Fruit fly (Drosophila melanogaster): ENCODE results near the gene CG32112.

CG32112 gene

dm6 chr3L:12692881-12693752, 48.4 kb upstream of the CG32112 start, which contains the start of gene mirr (continued):
- no peak for TF ChIP-seq CG12071 (GFP tag; optimal IDR thresholded peaks at IDR 0.05)
- no peak for TF ChIP-seq Stat92E (GFP tag; optimal IDR thresholded peaks at IDR 0.05)
- no peak for TF ChIP-seq ems (GFP tag; optimal IDR thresholded peaks at IDR 0.05)
- TF ChIP-seq Nf-YC (tag; optimal IDR thresholded peaks at IDR 0.05), result peak; percentile 100
- TF ChIP-seq CG12104 (GFP tag; optimal IDR thresholded peaks at IDR 0.05), result no peak
- no peak for TF ChIP-seq ind (GFP tag; optimal IDR thresholded peaks at IDR 0.05)
- TF ChIP-seq stwl (tag; optimal IDR thresholded peaks at IDR 0.05), result no peak
- TF ChIP-seq pnt (GFP tag; optimal IDR thresholded peaks at IDR 0.05), result no peak
- TF ChIP-seq CG5180 (GFP tag; optimal IDR thresholded peaks at IDR 0.05), result peak; percentile 62
- TF ChIP-seq Oli (tag; optimal IDR thresholded peaks at IDR 0.05), result no peak
- no peak for TF ChIP-seq H15 (GFP tag; IDR thresholded peaks at IDR 0.05)
- TF ChIP-seq Neu2 (GFP tag; optimal IDR thresholded peaks at IDR 0.05; ENCODE audit: borderline replicate concordance), result no peak
- no peak for TF ChIP-seq Sin3A (optimal IDR thresholded peaks at IDR 0.05)
- TF ChIP-seq CG11695 (GFP tag; IDR thresholded peaks at IDR 0.05), result no peak
- TF ChIP-seq Gsc (GFP tag; IDR thresholded peaks at IDR 0.05), result no peak
- TF ChIP-seq tin (GFP tag; optimal IDR thresholded peaks at IDR 0.05), result no peak
- no peak for TF ChIP-seq CG18764 (GFP tag; optimal IDR thresholded peaks at IDR 0.05)
- no peak for TF ChIP-seq her (GFP tag; optimal IDR thresholded peaks at IDR 0.05)
- no peak for TF ChIP-seq CG1529 (GFP tag; optimal IDR thresholded peaks at IDR 0.05)
- no peak for TF ChIP-seq CG10366 (GFP tag; IDR thresholded peaks at IDR 0.05)
- TF ChIP-seq sim (GFP tag; IDR thresholded peaks at IDR 0.05), result no peak
- TF ChIP-seq Trl (optimal IDR thresholded peaks at IDR 0.05), result peak; percentile 92 to 99
- no peak for TF ChIP-seq Trl (GFP tag; optimal IDR thresholded peaks at IDR 0.05)
- TF ChIP-seq wek (GFP tag; optimal IDR thresholded peaks at IDR 0.05), result no peak
- no peak for TF ChIP-seq CG13123 (GFP tag; optimal IDR thresholded peaks at IDR 0.05)
- 0 out of 4 replicates have a peak, but pooled peaks have one; percentile 34 for TF ChIP-seq Dll (GFP tag; IDR thresholded peaks at IDR 0.05; ENCODE audit: partially characterized antibody)
- no peak for TF ChIP-seq Dad (GFP tag; optimal IDR thresholded peaks at IDR 0.05)
- no peak for TF ChIP-seq lab (GFP tag; optimal IDR thresholded peaks at IDR 0.05)
- TF ChIP-seq CG17385 (GFP tag; optimal IDR thresholded peaks at IDR 0.05), result peak; percentile 73
- TF ChIP-seq sisA (GFP tag; IDR thresholded peaks at IDR 0.05), result no peak
- no peak for TF ChIP-seq dimm (GFP tag; IDR thresholded peaks at IDR 0.05)
- TF ChIP-seq tgo (GFP tag; IDR thresholded peaks at IDR 0.05), result 0 out of 3 replicates have a peak, but pooled peaks have one; percentile 15
- no peak for TF ChIP-seq ac (GFP tag; optimal IDR thresholded peaks at IDR 0.05)
- no peak for TF ChIP-seq Doc3 (GFP tag; IDR thresholded peaks at IDR 0.05; ENCODE audit: partially characterized antibody)
- TF ChIP-seq gcm (GFP tag; optimal IDR thresholded peaks at IDR 0.05), result no peak
- no peak for TF ChIP-seq Lhr (GFP tag; optimal IDR thresholded peaks at IDR 0.05)
- TF ChIP-seq oc (tag; optimal IDR thresholded peaks at IDR 0.05), result peak; percentile 35
- TF ChIP-seq Kr (GFP tag; optimal IDR thresholded peaks at IDR 0.05), result no peak
- no peak for TF ChIP-seq sens-2 (GFP tag; IDR thresholded peaks at IDR 0.05)
- TF ChIP-seq vfl (GFP tag; optimal IDR thresholded peaks at IDR 0.05), result peak; percentile 22
- TF ChIP-seq CG2889 (GFP tag; IDR thresholded peaks at IDR 0.05), result no peak
- no peak for TF ChIP-seq CG4707 (GFP tag; optimal IDR thresholded peaks at IDR 0.05)
- TF ChIP-seq jumu (GFP tag; optimal IDR thresholded peaks at IDR 0.05), result no peak
- peak; percentile 1 for TF ChIP-seq CG8924 (tag; optimal IDR thresholded peaks at IDR 0.05)
- no peak; the same call in 1 of the 2 replicates for TF ChIP-seq CG31224 (GFP tag; IDR thresholded peaks at IDR 0.05)
- no peak for TF ChIP-seq CG11696 (GFP tag; IDR thresholded peaks at IDR 0.05)
- no peak for TF ChIP-seq CG11560 (tag; IDR thresholded peaks at IDR 0.05)
- TF ChIP-seq Awh (GFP tag; IDR thresholded peaks at IDR 0.05), result peak; percentile 44; the same call in 1 of the 2 replicates
- no peak for TF ChIP-seq wor (GFP tag; IDR thresholded peaks at IDR 0.05)
- TF ChIP-seq CG9876 (GFP tag; optimal IDR thresholded peaks at IDR 0.05), result no peak
